Worm (Caenorhabditis elegans): Measurements from ENCODE around the gene srab-7.

DNA sequence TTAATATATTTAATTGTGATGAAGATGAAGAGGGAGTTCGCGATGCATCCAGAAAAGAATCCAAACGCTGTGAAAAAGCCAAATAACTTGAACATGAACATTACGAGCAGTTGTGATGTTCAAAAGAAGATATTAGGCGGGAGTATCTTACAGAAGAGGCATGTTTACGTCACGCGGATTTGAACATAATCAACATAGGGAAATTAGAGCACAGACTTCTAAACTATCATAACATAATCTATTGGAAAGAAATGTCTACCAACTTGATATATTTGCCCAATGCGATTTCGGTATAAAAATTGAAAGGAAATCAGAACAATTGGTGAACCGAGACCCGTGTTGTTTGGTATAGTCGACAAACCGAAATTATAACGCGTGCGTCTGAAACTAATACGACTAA lies 50.8 kb downstream of the srab-7 start, which contains the start of gene str-66:
- no peak for TF ChIP-seq nhr-10 (tag; optimal IDR thresholded peaks at IDR 0.05)
- no peak for TF ChIP-seq nhr-77 (tag; optimal IDR thresholded peaks at IDR 0.05)
- no peak for TF ChIP-seq ztf-4 (tag; optimal IDR thresholded peaks at IDR 0.05)
- no peak for TF ChIP-seq ceh-16 (tag; optimal IDR thresholded peaks at IDR 0.05)
- no peak for TF ChIP-seq lin-11 (tag; optimal IDR thresholded peaks at IDR 0.05)

All from whole organism, L2 larva.